Worm (Caenorhabditis elegans) whole organism, mixed stage, embryonic: ENCODE measurements around the gene F36G3.3.

Source experiments
- M03D4.4 ChIP-seq: sonication (generic microtip); optimal IDR thresholded peaks from 2 replicates; lab custom pipeline; 2017; ENCODE audit warnings: mild to moderate bottlenecking, missing genetic modification characterization, missing compliant biosample characterization
- blmp-1 ChIP-seq: fragments of 150-350 bp; optimal IDR thresholded peaks from 2 replicates; lab custom pipeline; 2014; ENCODE audit warnings: missing biosample characterization, missing genetic modification characterization
- ceh-39 ChIP-seq: fragments of 150-350 bp; optimal IDR thresholded peaks from 2 replicates; lab custom pipeline; 2014; ENCODE audit warnings: missing biosample characterization, missing genetic modification characterization
- ceh-43 ChIP-seq: fragments of 200-800 bp; sonication (Bioruptor generic); optimal IDR thresholded peaks from 2 replicates; lab custom pipeline; 2018; ENCODE audit warnings: mild to moderate bottlenecking, missing genetic modification characterization, moderate library complexity, missing compliant biosample characterization
- ceh-83 ChIP-seq: fragments of 200-800 bp; sonication (Bioruptor generic); optimal IDR thresholded peaks from 2 replicates; lab custom pipeline; 2018; ENCODE audit warnings: mild to moderate bottlenecking, missing genetic modification characterization, missing compliant biosample characterization
- ces-1 ChIP-seq: fragments of 150-350 bp; optimal IDR thresholded peaks from 2 replicates; lab custom pipeline; 2014; ENCODE audit warnings: missing biosample characterization, missing genetic modification reagents, missing genetic modification characterization
- drap-1 ChIP-seq: fragments of 200-800 bp; sonication (Bioruptor generic); optimal IDR thresholded peaks from 3 replicates; lab custom pipeline; 2018; ENCODE audit warnings: mild to moderate bottlenecking, missing genetic modification characterization, missing compliant biosample characterization
- elt-1 ChIP-seq: sonication (generic microtip); optimal IDR thresholded peaks from 2 replicates; lab custom pipeline; 2017; ENCODE audit warnings: missing genetic modification characterization, mild to moderate bottlenecking, missing compliant biosample characterization, antibody characterized with exemption, moderate library complexity, borderline replicate concordance; ENCODE audit not compliant: insufficient read depth
- elt-3 ChIP-seq: fragments of 150-350 bp; optimal IDR thresholded peaks from 2 replicates; lab custom pipeline; 2014; ENCODE audit warnings: missing biosample characterization, missing genetic modification characterization
- flh-1 ChIP-seq: fragments of 200-800 bp; sonication (Bioruptor generic); optimal IDR thresholded peaks from 2 replicates; lab custom pipeline; 2018; ENCODE audit warnings: mild to moderate bottlenecking, missing genetic modification characterization, moderate library complexity, missing compliant biosample characterization
- ham-2 ChIP-seq: fragments of 200-800 bp; sonication (Bioruptor generic); optimal IDR thresholded peaks from 2 replicates; lab custom pipeline; 2018; ENCODE audit warnings: mild to moderate bottlenecking, missing genetic modification characterization, missing compliant biosample characterization
- hlh-1 ChIP-seq: fragments of 150-350 bp; optimal IDR thresholded peaks from 2 replicates; lab custom pipeline; 2014; ENCODE audit warnings: missing biosample characterization, missing genetic modification reagents, missing genetic modification characterization
- lin-13 ChIP-seq: fragments of 150-350 bp; optimal IDR thresholded peaks from 2 replicates; lab custom pipeline; 2014; ENCODE audit warnings: missing biosample characterization, missing genetic modification characterization
- lin-32 ChIP-seq: fragments of 200-800 bp; sonication (Bioruptor generic); optimal IDR thresholded peaks from 2 replicates; lab custom pipeline; 2018; ENCODE audit warnings: mild to moderate bottlenecking, missing genetic modification characterization, missing compliant biosample characterization
- mab-5 ChIP-seq: fragments of 150-350 bp; optimal IDR thresholded peaks from 2 replicates; lab custom pipeline; 2014; ENCODE audit warnings: missing biosample characterization, missing genetic modification characterization
- mep-1 ChIP-seq: fragments of 150-350 bp; optimal IDR thresholded peaks from 2 replicates; lab custom pipeline; 2017; ENCODE audit warnings: missing biosample characterization, missing genetic modification reagents, missing genetic modification characterization, inconsistent platforms
- nhr-12 ChIP-seq: fragments of 150-350 bp; optimal IDR thresholded peaks from 2 replicates; lab custom pipeline; 2014; ENCODE audit warnings: missing biosample characterization, missing genetic modification characterization
- nhr-28 ChIP-seq: fragments of 150-350 bp; optimal IDR thresholded peaks from 2 replicates; lab custom pipeline; 2014; ENCODE audit warnings: missing biosample characterization, missing genetic modification characterization
- nhr-76 ChIP-seq: sonication (generic microtip); optimal IDR thresholded peaks from 2 replicates; lab custom pipeline; 2017; ENCODE audit warnings: missing biosample characterization, missing genetic modification characterization
- pha-4 ChIP-seq: fragments of 150-350 bp; optimal IDR thresholded peaks from 2 replicates; lab custom pipeline; 2018; ENCODE audit warnings: missing biosample characterization, missing genetic modification reagents, missing genetic modification characterization
- sem-2 ChIP-seq: fragments of 200-800 bp; sonication (Bioruptor generic); optimal IDR thresholded peaks from 2 replicates; lab custom pipeline; 2018; ENCODE audit warnings: mild to moderate bottlenecking, missing genetic modification characterization, missing compliant biosample characterization
- sptf-1 ChIP-seq: sonication (generic microtip); optimal IDR thresholded peaks from 2 replicates; lab custom pipeline; 2017; ENCODE audit warnings: mild to moderate bottlenecking, missing genetic modification characterization, moderate library complexity, missing compliant biosample characterization
- unc-120 ChIP-seq: sonication (generic microtip); optimal IDR thresholded peaks from 2 replicates; lab custom pipeline; 2017; ENCODE audit warnings: missing genetic modification characterization, missing compliant biosample characterization; ENCODE audit not compliant: poor library complexity, severe bottlenecking
- unc-39 ChIP-seq: fragments of 150-350 bp; optimal IDR thresholded peaks from 2 replicates; lab custom pipeline; 2014; ENCODE audit warnings: missing biosample characterization, missing genetic modification characterization
- unc-62 ChIP-seq: fragments of 150-350 bp; optimal IDR thresholded peaks from 2 replicates; lab custom pipeline; 2014; ENCODE audit warnings: missing biosample characterization, missing genetic modification reagents, missing genetic modification characterization

The F36G3.3 gene

ce11 chrX:9798530-9798929 lies at the start of gene F36G3.3:
F36G3.3 (plus strand) TSS chrX:9798835.
- TF ChIP-seq ces-1, result peak; percentile 1
- no peak for TF ChIP-seq lin-13 (tag; lab: Kevin White, UChicago)

- no peak for TF ChIP-seq ceh-83 (GFP tag; lab: Kevin White, UChicago)
- TF ChIP-seq flh-1 (GFP tag; lab: Kevin White, UChicago), result no peak
- TF ChIP-seq elt-3 (tag; lab: Kevin White, UChicago), result no peak
- TF ChIP-seq ceh-39 (tag; lab: Kevin White, UChicago), result no peak
- TF ChIP-seq unc-62 (GFP tag; lab: Kevin White, UChicago), result no peak
These were observed 44.1 kb upstream of the F36G3.3 start for ce11 chrX:9754537-9754936.

ce11 chrX:9756971-9757370 lies 41.7 kb upstream of the F36G3.3 start, which contains the start of gene T09B9.1:
T09B9.1 (plus strand) TSS chrX:9757271.
- TF ChIP-seq elt-1 (no peak), unc-120 (tag; lab: Kevin White, UChicago) (no peak), pha-4 (tag; lab: Kevin White, UChicago) (no peak), unc-62 (GFP tag; lab: Kevin White, UChicago) (no peak)

ce11 chrX:9761266-9761665 lies 37.4 kb upstream of the F36G3.3 start, which contains the start of gene T09B9.3:
T09B9.3 (minus strand) TSS chrX:9761366.
- TF ChIP-seq nhr-76 (tag; lab: Kevin White, UChicago) (no peak), sptf-1 (tag; lab: Kevin White, UChicago) (no peak), unc-39 (tag; lab: Kevin White, UChicago) (no peak), unc-62 (GFP tag; lab: Kevin White, UChicago) (no peak), nhr-12 (tag; lab: Kevin White, UChicago) (no peak), pha-4 (tag; lab: Kevin White, UChicago) (no peak), ces-1 (no peak), ham-2 (GFP tag; lab: Kevin White, UChicago) (no peak), lin-32 (GFP tag; lab: Kevin White, UChicago) (no peak), nhr-28 (no peak)

- TF ChIP-seq sem-2 (GFP tag; lab: Kevin White, UChicago) (no peak), ces-1 (no peak), elt-3 (tag; lab: Kevin White, UChicago) (no peak), ceh-43 (GFP tag; lab: Kevin White, UChicago) (no peak), pha-4 (tag; lab: Kevin White, UChicago) (no peak), nhr-12 (tag; lab: Kevin White, UChicago) (no peak), mab-5 (tag; lab: Kevin White, UChicago) (no peak), M03D4.4 (tag; lab: Kevin White, UChicago) (no peak), lin-32 (GFP tag; lab: Kevin White, UChicago) (no peak), unc-62 (GFP tag; lab: Kevin White, UChicago) (no peak), drap-1 (no peak), unc-39 (tag; lab: Kevin White, UChicago) (no peak), hlh-1 (no peak), blmp-1 (tag; lab: Kevin White, UChicago) (no peak), sptf-1 (tag; lab: Kevin White, UChicago) (no peak), lin-13 (tag; lab: Kevin White, UChicago) (no peak), ham-2 (GFP tag; lab: Kevin White, UChicago) (no peak), unc-120 (tag; lab: Kevin White, UChicago) (no peak)
These were observed 34.7 kb upstream of the F36G3.3 start for ce11 chrX:9763903-9764302.

- TF ChIP-seq unc-120 (tag; lab: Kevin White, UChicago), result no peak
- no peak for TF ChIP-seq ceh-43 (GFP tag; lab: Kevin White, UChicago)
- no peak for TF ChIP-seq ces-1
- TF ChIP-seq sptf-1 (tag; lab: Kevin White, UChicago), result no peak
These were observed 33.8 kb upstream of the F36G3.3 start, which contains the start of gene slc-17.9 for ce11 chrX:9764822-9765221. slc-17.9 (minus strand) TSS chrX:9764922.

- TF ChIP-seq mep-1, result peak; percentile 66
- no peak for TF ChIP-seq ham-2 (GFP tag; lab: Kevin White, UChicago)
- peak; percentile 4 for TF ChIP-seq ceh-39 (tag; lab: Kevin White, UChicago)
These were observed 24.3 kb upstream of the F36G3.3 start, which contains the start of gene T09B9.4 for ce11 chrX:9774323-9774722. T09B9.4 (minus strand) TSS chrX:9774352.
